Worm (Caenorhabditis elegans) whole organism, L4 larva: ENCODE measurements around the gene kin-18.

Source experiments
- F26F4.8 ChIP-seq: fragments of 200-800 bp; sonication (Bioruptor generic); conservative IDR thresholded peaks from 2 replicates; pipeline ENCODE4 v1.3.6; 2022; ENCODE audit warnings: missing genetic modification characterization, missing compliant biosample characterization
- ZK337.2 ChIP-seq: fragments of 200-800 bp; sonication (Bioruptor generic); IDR thresholded peaks from 2 replicates; pipeline ENCODE4 v1.3.6; 2022; ENCODE audit warnings: missing genetic modification reagents, missing genetic modification characterization, missing compliant biosample characterization
- attf-4 ChIP-seq: sonication (generic microtip); optimal IDR thresholded peaks from 3 replicates; lab custom pipeline; 2017; ENCODE audit warnings: missing biosample characterization, missing genetic modification characterization
- ceh-28 ChIP-seq: fragments of 150-350 bp; optimal IDR thresholded peaks from 2 replicates; lab custom pipeline; 2014; ENCODE audit warnings: missing biosample characterization, missing genetic modification reagents, missing genetic modification characterization
- ceh-62 ChIP-seq: sonication (generic microtip); optimal IDR thresholded peaks from 2 replicates; lab custom pipeline; 2017; ENCODE audit warnings: missing biosample characterization, missing genetic modification characterization
- daf-8 ChIP-seq: fragments of 200-800 bp; sonication (Bioruptor generic); IDR thresholded peaks from 2 replicates; pipeline ENCODE4 v1.3.6; 2022; ENCODE audit warnings: missing genetic modification characterization, missing compliant biosample characterization
- lin-38 ChIP-seq: fragments of 200-800 bp; sonication (Bioruptor generic); IDR thresholded peaks from 2 replicates; pipeline ENCODE4 v1.3.6; 2022; ENCODE audit warnings: missing genetic modification reagents, missing genetic modification characterization, missing compliant biosample characterization
- nhr-237 ChIP-seq: sonication (generic microtip); optimal IDR thresholded peaks from 2 replicates; lab custom pipeline; 2017; ENCODE audit warnings: missing biosample characterization, missing genetic modification characterization
- nhr-42 ChIP-seq: fragments of 200-800 bp; sonication (Bioruptor generic); IDR thresholded peaks from 2 replicates; pipeline ENCODE4 v1.3.6; 2022; ENCODE audit warnings: missing genetic modification characterization, missing compliant biosample characterization
- nhr-76 ChIP-seq: fragments of 150-350 bp; optimal IDR thresholded peaks from 2 replicates; lab custom pipeline; 2014; ENCODE audit warnings: missing biosample characterization, missing genetic modification characterization
- unc-62 ChIP-seq, 3 experiments: fragments of 150-350 bp in 1 of 3; sonication (generic microtip); optimal IDR thresholded peaks in 2 of 3; peaks in 1 of 3; 1 replicate in 1 of 3; 2 replicates in 2 of 3; lab custom pipeline; 2014 to 2017; ENCODE audit warnings: missing biosample characterization in 3 of 3, missing genetic modification characterization in 3 of 3, missing genetic modification reagents in 3 of 3, missing genotype in 1 of 3

DNA sequence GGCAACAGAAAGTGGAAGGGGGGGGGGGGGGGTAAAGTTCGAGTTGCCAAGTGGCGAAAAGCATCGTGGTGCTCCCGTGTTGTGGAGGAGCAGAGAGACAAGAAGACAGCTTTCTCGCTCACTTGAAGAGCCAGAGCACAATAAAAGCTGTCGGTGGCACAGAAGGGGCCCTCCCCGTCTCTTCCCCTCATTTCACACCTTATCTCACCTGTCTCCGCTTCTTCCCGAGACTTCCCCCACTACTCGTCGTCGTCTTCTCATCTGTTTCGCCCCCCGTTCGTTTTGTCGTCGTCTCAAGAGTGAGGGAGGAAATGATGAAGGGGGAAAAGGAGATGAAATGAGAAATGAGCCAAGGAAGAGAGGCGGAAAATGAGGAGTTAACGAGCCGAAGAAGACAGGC lies 20.0 kb downstream of the kin-18 start:
- TF ChIP-seq ZK337.2 (GFP tag; lab: Robert Waterston, UW) (no peak), daf-8 (GFP tag; lab: Robert Waterston, UW) (no peak), nhr-76 (tag; lab: Kevin White, UChicago) (no peak), lin-38 (0 out of 2 replicates have a peak, but pooled peaks have one; percentile 11), ceh-62 (tag; lab: Kevin White, UChicago) (no peak), nhr-237 (no peak), F26F4.8 (no peak), nhr-42 (GFP tag; lab: Robert Waterston, UW) (no peak), attf-4 (tag; lab: Kevin White, UChicago) (no peak), ceh-28 (no peak), unc-62 (GFP tag; optimal IDR thresholded peaks at IDR 0.05 in 1 of 2; lab: Kevin White, UChicago) (no peak), unc-62 (tag; optimal IDR thresholded peaks at IDR 0.05; lab: Kevin White, UChicago) (no peak)
